Fruit fly (Drosophila melanogaster) whole organism, embryonic: ENCODE results near the gene CG4955.

Experiments
- Atf6 ChIP-seq: fragments of 200-800 bp; sonication (Bioruptor generic); IDR thresholded peaks from 2 replicates; pipeline ENCODE4 v1.3.6; 2022; ENCODE audit warnings: missing biosample characterization, missing genetic modification characterization
- CG11085 ChIP-seq: fragments of 200-800 bp; sonication (Bioruptor generic); IDR thresholded peaks from 2 replicates; pipeline ENCODE4 v1.3.6; 2022; ENCODE audit warnings: missing biosample characterization, missing genetic modification characterization
- CG11723 ChIP-seq: fragments of 200-800 bp; sonication (Bioruptor generic); optimal IDR thresholded peaks from 2 replicates; lab custom pipeline; 2017; ENCODE audit warnings: missing biosample characterization, mild to moderate bottlenecking, missing genetic modification characterization
- CG15073 ChIP-seq: fragments of 200-800 bp; sonication (Bioruptor generic); optimal IDR thresholded peaks from 2 replicates; lab custom pipeline; 2016; ENCODE audit warnings: missing biosample characterization, missing genetic modification characterization
- CG15514 ChIP-seq: fragments of 200-800 bp; sonication (Bioruptor generic); optimal IDR thresholded peaks from 3 replicates; lab custom pipeline; 2017; ENCODE audit warnings: missing biosample characterization, missing genetic modification characterization, mild to moderate bottlenecking, moderate library complexity, missing genetic modification reagents
- CG15696 ChIP-seq: fragments of 200-800 bp; sonication (Bioruptor generic); optimal IDR thresholded peaks from 2 replicates; lab custom pipeline; 2019; ENCODE audit warnings: missing biosample characterization, mild to moderate bottlenecking, missing genetic modification characterization, moderate library complexity
- CG17568 ChIP-seq: fragments of 200-800 bp; sonication (Bioruptor generic); optimal IDR thresholded peaks from 2 replicates; lab custom pipeline; 2018; ENCODE audit warnings: missing biosample characterization, mild to moderate bottlenecking, missing genetic modification characterization, moderate library complexity
- CG17802 ChIP-seq: fragments of 200-800 bp; sonication (Bioruptor generic); optimal IDR thresholded peaks from 2 replicates; lab custom pipeline; 2018; ENCODE audit warnings: missing biosample characterization, mild to moderate bottlenecking, missing genetic modification characterization, moderate library complexity
- CG17829 ChIP-seq: fragments of 200-800 bp; optimal IDR thresholded peaks from 2 replicates; lab custom pipeline; 2019; ENCODE audit warnings: missing biosample characterization, mild to moderate bottlenecking, missing genetic modification characterization, moderate library complexity
- CG2678 ChIP-seq: fragments of 200-800 bp; sonication (Bioruptor generic); optimal IDR thresholded peaks from 3 replicates; lab custom pipeline; 2019; ENCODE audit warnings: missing biosample characterization, mild to moderate bottlenecking, missing genetic modification characterization, moderate library complexity
- CG32767 ChIP-seq: fragments of 200-800 bp; sonication (Bioruptor generic); IDR thresholded peaks from 2 replicates; pipeline ENCODE4 v1.3.6; 2022; ENCODE audit warnings: missing biosample characterization, missing genetic modification characterization
- CG34376 ChIP-seq: fragments of 200-800 bp; sonication (Bioruptor generic); optimal IDR thresholded peaks from 2 replicates; lab custom pipeline; 2018; ENCODE audit warnings: missing biosample characterization, mild to moderate bottlenecking, missing genetic modification characterization
- CG34422 ChIP-seq: fragments of 200-800 bp; sonication (Bioruptor generic); IDR thresholded peaks from 3 replicates; pipeline ENCODE4 v1.3.6; 2022; ENCODE audit warnings: missing biosample characterization, missing genetic modification characterization
- CG8388 ChIP-seq: fragments of 200-800 bp; sonication (Bioruptor generic); optimal IDR thresholded peaks from 2 replicates; lab custom pipeline; 2019; ENCODE audit warnings: missing biosample characterization, mild to moderate bottlenecking, missing genetic modification characterization, moderate library complexity
- CG9797 ChIP-seq: fragments of 200-800 bp; sonication (Bioruptor generic); optimal IDR thresholded peaks from 3 replicates; lab custom pipeline; 2018; ENCODE audit warnings: missing biosample characterization, mild to moderate bottlenecking, missing genetic modification characterization
- CHES-1-like ChIP-seq: fragments of 200-800 bp; sonication (Bioruptor generic); optimal IDR thresholded peaks from 2 replicates; lab custom pipeline; 2016; ENCODE audit warnings: missing biosample characterization, missing genetic modification characterization
- Doc2 ChIP-seq: fragments of 200-800 bp; sonication (Bioruptor generic); IDR thresholded peaks from 2 replicates; pipeline ENCODE4 v1.3.6; 2022; ENCODE audit warnings: missing biosample characterization, missing genetic modification characterization
- Eip74EF ChIP-seq, 2 experiments: fragments of 200-800 bp in 1 of 2; fragments of >200 bp in 1 of 2; sonication (Bioruptor generic) in 1 of 2; optimal IDR thresholded peaks; 2 replicates each; lab custom pipeline; 2017 to 2019; ENCODE audit warnings: missing biosample characterization in 2 of 2, missing genetic modification characterization in 2 of 2, mild to moderate bottlenecking in 1 of 2, moderate library complexity in 1 of 2
- Ets65A ChIP-seq: fragments of 200-800 bp; sonication (Bioruptor generic); peaks from one replicate; lab custom pipeline; 2016; ENCODE audit warnings: missing biosample characterization, missing genetic modification characterization
- HLHmδ ChIP-seq: fragments of 200-800 bp; sonication (Bioruptor generic); optimal IDR thresholded peaks from 2 replicates; lab custom pipeline; 2018; ENCODE audit warnings: missing biosample characterization, mild to moderate bottlenecking, missing genetic modification characterization, moderate library complexity
- Hmr ChIP-seq: fragments of 200-800 bp; sonication (Bioruptor generic); optimal IDR thresholded peaks from 3 replicates; lab custom pipeline; 2017; ENCODE audit warnings: mild to moderate bottlenecking, missing biosample characterization, missing genetic modification reagents, missing genetic modification characterization
- Hr3 ChIP-seq: fragments of 200-800 bp; sonication (Bioruptor generic); optimal IDR thresholded peaks from 3 replicates; lab custom pipeline; 2016; ENCODE audit warnings: missing biosample characterization, missing genetic modification characterization
- NC2α ChIP-seq: fragments of 200-800 bp; sonication (Bioruptor generic); optimal IDR thresholded peaks from 2 replicates; lab custom pipeline; 2016; ENCODE audit warnings: missing biosample characterization, missing genetic modification characterization
- Opbp ChIP-seq: fragments of 200-800 bp; sonication (Bioruptor generic); IDR thresholded peaks from 3 replicates; pipeline ENCODE4 v1.3.6; 2022; ENCODE audit warnings: missing biosample characterization, missing genetic modification characterization; ENCODE audit not compliant: partially characterized antibody
- Pdp1 ChIP-seq, 2 experiments: fragments of 200-800 bp; sonication (Bioruptor generic); optimal IDR thresholded peaks; 3 replicates each; lab custom pipeline; 2016; ENCODE audit warnings: missing biosample characterization in 2 of 2, missing genetic modification characterization in 2 of 2, mild to moderate bottlenecking in 1 of 2, moderate library complexity in 1 of 2
- Rx ChIP-seq: fragments of 200-800 bp; sonication (Bioruptor generic); IDR thresholded peaks from 2 replicates; pipeline ENCODE4 v1.3.6; 2022; ENCODE audit warnings: missing biosample characterization, missing genetic modification characterization
- al ChIP-seq: fragments of 200-800 bp; sonication (Bioruptor generic); IDR thresholded peaks from 2 replicates; pipeline ENCODE4 v1.3.6; 2022; ENCODE audit warnings: missing biosample characterization, missing genetic modification characterization
- cg ChIP-seq: fragments of 200-800 bp; sonication (Bioruptor generic); optimal IDR thresholded peaks from 3 replicates; lab custom pipeline; 2019; ENCODE audit warnings: missing biosample characterization, mild to moderate bottlenecking, missing genetic modification characterization, moderate library complexity
- crc ChIP-seq: fragments of 200-800 bp; sonication (Bioruptor generic); optimal IDR thresholded peaks from 2 replicates; lab custom pipeline; 2016; ENCODE audit warnings: missing biosample characterization, missing genetic modification characterization
- danr ChIP-seq: fragments of 200-800 bp; sonication (Bioruptor generic); IDR thresholded peaks from 2 replicates; pipeline ENCODE4 v1.3.6; 2022; ENCODE audit warnings: missing biosample characterization, missing genetic modification characterization
- dmrt11E ChIP-seq: fragments of 200-800 bp; sonication (Bioruptor generic); optimal IDR thresholded peaks from 3 replicates; lab custom pipeline; 2018; ENCODE audit warnings: missing biosample characterization, mild to moderate bottlenecking, missing genetic modification characterization, moderate library complexity
- eve ChIP-seq, 2 experiments: fragments of >200 bp; optimal IDR thresholded peaks; 2 replicates each; lab custom pipeline; 2017; ENCODE audit warnings: missing biosample characterization in 2 of 2, missing genetic modification characterization in 2 of 2
- fd102C ChIP-seq: fragments of 200-800 bp; sonication (Bioruptor generic); optimal IDR thresholded peaks from 2 replicates; lab custom pipeline; 2018; ENCODE audit warnings: missing biosample characterization, mild to moderate bottlenecking, missing genetic modification characterization, moderate library complexity
- fd3F ChIP-seq: fragments of 200-800 bp; sonication (Bioruptor generic); optimal IDR thresholded peaks from 2 replicates; lab custom pipeline; 2018; ENCODE audit warnings: missing biosample characterization, mild to moderate bottlenecking, missing genetic modification characterization, moderate library complexity
- fru ChIP-seq: fragments of >200 bp; optimal IDR thresholded peaks from 2 replicates; lab custom pipeline; 2017
- ftz-f1 ChIP-seq: fragments of 200-800 bp; sonication (Bioruptor generic); optimal IDR thresholded peaks from 2 replicates; lab custom pipeline; 2016; ENCODE audit warnings: missing biosample characterization, missing genetic modification characterization
- gcm ChIP-seq: fragments of 200-800 bp; sonication (Bioruptor generic); optimal IDR thresholded peaks from 2 replicates; lab custom pipeline; 2019; ENCODE audit warnings: missing biosample characterization, mild to moderate bottlenecking, missing genetic modification characterization, moderate library complexity
- her ChIP-seq: fragments of 200-800 bp; sonication (Bioruptor generic); optimal IDR thresholded peaks from 2 replicates; lab custom pipeline; 2016; ENCODE audit warnings: missing biosample characterization, missing genetic modification characterization
- jigr1 ChIP-seq: fragments of 200-800 bp; sonication (Bioruptor generic); IDR thresholded peaks from 3 replicates; pipeline ENCODE4 v1.3.6; 2022; ENCODE audit warnings: missing biosample characterization, missing genetic modification characterization
- lola ChIP-seq, 3 experiments: fragments of >200 bp in 2 of 3; fragments of 200-800 bp in 1 of 3; sonication (Bioruptor generic) in 1 of 3; optimal IDR thresholded peaks; 2 replicates each; lab custom pipeline; 2017 to 2019; ENCODE audit warnings: missing biosample characterization in 3 of 3, missing genetic modification characterization in 3 of 3, mild to moderate bottlenecking in 1 of 3, moderate library complexity in 1 of 3
- nerfin-2 ChIP-seq: fragments of 200-800 bp; sonication (Bioruptor generic); IDR thresholded peaks from 2 replicates; pipeline ENCODE4 v1.3.6; 2022; ENCODE audit warnings: missing biosample characterization, missing genetic modification characterization; ENCODE audit not compliant: partially characterized antibody
- prd ChIP-seq, 3 experiments: fragments of >200 bp in 2 of 3; fragments of 200-800 bp in 1 of 3; sonication (Bioruptor generic) in 1 of 3; optimal IDR thresholded peaks in 2 of 3; IDR thresholded peaks in 1 of 3; 2 replicates in 2 of 3; 3 replicates in 1 of 3; pipeline versions ENCODE4 v1.3.6 to Lab custom; 2017 to 2022; ENCODE audit warnings: missing biosample characterization in 1 of 3, missing genetic modification characterization in 1 of 3
- sens-2 ChIP-seq: fragments of 200-800 bp; sonication (Bioruptor generic); IDR thresholded peaks from 2 replicates; pipeline ENCODE4 v1.3.6; 2022; ENCODE audit warnings: missing biosample characterization, missing genetic modification characterization
- slp2 ChIP-seq: fragments of 200-800 bp; sonication (Bioruptor generic); optimal IDR thresholded peaks from 2 replicates; lab custom pipeline; 2016; ENCODE audit warnings: missing biosample characterization, missing genetic modification characterization
- ssp ChIP-seq: fragments of 200-800 bp; sonication (Bioruptor generic); IDR thresholded peaks from 2 replicates; pipeline ENCODE4 v1.3.6; 2022; ENCODE audit warnings: missing biosample characterization, missing genetic modification characterization
- tgo ChIP-seq: fragments of 200-800 bp; sonication (Bioruptor generic); IDR thresholded peaks from 3 replicates; pipeline ENCODE4 v1.3.6; 2022; ENCODE audit warnings: missing biosample characterization, missing genetic modification characterization
- unpg ChIP-seq: fragments of 200-800 bp; sonication (Bioruptor generic); optimal IDR thresholded peaks from 3 replicates; lab custom pipeline; 2018; ENCODE audit warnings: missing biosample characterization, mild to moderate bottlenecking, missing genetic modification characterization, moderate library complexity

The CG4955 gene

DNA sequence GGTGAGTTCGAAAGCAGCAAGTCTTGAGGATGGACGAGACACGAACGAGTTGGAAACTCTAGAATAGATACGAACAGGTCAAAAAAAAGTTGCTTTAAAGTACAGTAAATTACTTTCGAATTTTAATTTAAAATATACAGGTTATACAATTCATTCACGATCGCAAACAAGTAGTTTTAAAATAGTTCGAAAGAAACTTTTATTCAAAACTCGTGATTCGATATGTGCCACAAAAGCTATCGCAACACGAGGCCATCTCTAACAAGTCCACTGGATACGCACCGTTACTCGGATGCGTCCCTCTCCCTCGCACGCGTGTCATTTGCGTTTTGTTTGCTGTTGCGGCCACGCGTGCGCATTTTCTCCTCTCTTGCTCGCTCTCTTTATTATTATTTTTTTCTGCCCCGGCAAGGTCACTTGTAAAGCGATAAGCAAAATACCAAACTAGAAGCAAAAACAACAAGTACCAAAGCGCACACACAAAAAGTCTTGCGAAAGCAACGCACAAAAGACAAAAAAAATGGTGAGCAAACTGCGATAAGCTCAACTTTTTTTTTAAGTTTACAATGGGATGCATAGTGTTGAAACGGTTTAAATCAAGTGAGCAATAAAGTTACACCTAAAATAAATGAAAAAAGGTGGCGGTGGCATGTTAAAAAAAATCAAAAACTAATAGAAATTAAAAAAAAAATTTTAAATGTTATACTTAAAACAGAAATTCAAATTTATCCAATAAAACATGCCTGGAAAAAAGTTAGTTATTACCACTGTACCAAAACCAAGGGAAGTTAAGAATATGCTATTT is 44.0 kb downstream of the CG4955 start (continued):
- TF ChIP-seq CG34376 (GFP tag; lab: Kevin White, UChicago) (peak; percentile 85), CG17568 (GFP tag; lab: Kevin White, UChicago) (peak; percentile 70), prd (optimal IDR thresholded peaks at IDR 0.05; lab: Kevin White, UChicago) (no peak), prd (GFP tag; IDR thresholded peaks at IDR 0.05; lab: Robert Waterston, UW) (peak; percentile 65), CG15696 (tag; lab: Kevin White, UChicago) (peak; percentile 55), Opbp (GFP tag; lab: Robert Waterston, UW) (peak; percentile 87), gcm (GFP tag; lab: Kevin White, UChicago) (peak; percentile 8), CG8388 (GFP tag; lab: Kevin White, UChicago) (peak; percentile 34), CG2678 (tag; lab: Kevin White, UChicago) (peak; percentile 89), CG32767 (GFP tag; lab: Robert Waterston, UW) (peak; percentile 44; the same call in 1 of the 2 replicates), CG17829 (tag; lab: Kevin White, UChicago) (peak; percentile 63), danr (GFP tag; lab: Robert Waterston, UW) (peak; percentile 36; the same call in 1 of the 2 replicates), eve (GFP tag; optimal IDR thresholded peaks at IDR 0.05; lab: Kevin White, UChicago) (peak in 1 of 2 experiments; percentile 63), lola (GFP tag; optimal IDR thresholded peaks at IDR 0.05; lab: Kevin White, UChicago) (peak in 1 of 3 experiments; percentile 61), ftz-f1 (GFP tag; lab: Kevin White, UChicago) (peak; percentile 86), sens-2 (0 out of 2 replicates have a peak, but pooled peaks have one; percentile 40), CG34422 (peak; percentile 67; the same call in 2 of the 3 replicates), CG9797 (peak; percentile 18), dmrt11E (peak; percentile 41), nerfin-2 (peak; percentile 82), Eip74EF (GFP tag; optimal IDR thresholded peaks at IDR 0.05; lab: Kevin White, UChicago) (peak in 1 of 2 experiments; percentile 70), her (GFP tag; lab: Kevin White, UChicago) (peak; percentile 17), CG15073 (GFP tag; lab: Kevin White, UChicago) (no peak), unpg (GFP tag; lab: Kevin White, UChicago) (peak; percentile 77), al (GFP tag; lab: Robert Waterston, UW) (peak; percentile 71; the same call in 1 of the 2 replicates), HLHmδ (GFP tag; lab: Kevin White, UChicago) (peak; percentile 57), fd102C (no peak), Pdp1 (GFP tag; optimal IDR thresholded peaks at IDR 0.05; lab: Kevin White, UChicago) (peak; percentile 30 to 38), CG17802 (tag; lab: Kevin White, UChicago) (no peak), ssp (GFP tag; lab: Robert Waterston, UW) (peak; percentile 29), CHES-1-like (GFP tag; lab: Kevin White, UChicago) (peak; percentile 38), fd3F (peak; percentile 83), fru (lab: Kevin White, UChicago) (no peak), CG11085 (peak; percentile 47; the same call in 1 of the 2 replicates), NC2α (GFP tag; lab: Kevin White, UChicago) (no peak), jigr1 (no peak), Rx (GFP tag; lab: Robert Waterston, UW) (peak; percentile 49), Atf6 (GFP tag; lab: Robert Waterston, UW) (peak; percentile 74), tgo (peak; percentile 75), CG15514 (peak; percentile 55), slp2 (no peak), cg (GFP tag; lab: Kevin White, UChicago) (peak; percentile 12), Ets65A (peak; percentile 4), CG11723 (GFP tag; lab: Kevin White, UChicago) (peak; percentile 45), Hr3 (GFP tag; lab: Kevin White, UChicago) (peak; percentile 9), Hmr (GFP tag; lab: Kevin White, UChicago) (peak; percentile 71), Doc2 (GFP tag; lab: Robert Waterston, UW) (no peak), crc (peak; percentile 10)
